Worm (Caenorhabditis elegans) whole organism, early embryonic: ENCODE data around the gene trpp-4.
"Not testable (repeated sequence)": the region's sequence is repeated elsewhere in the genome, so short reads cannot be mapped to it uniquely, and the experiment has no call there.

Experiments used
- ama-1 ChIP-seq: fragments of 150-350 bp; optimal IDR thresholded peaks from 2 replicates; lab custom pipeline; 2014
- ceh-13 ChIP-seq: fragments of 200-800 bp; sonication (Bioruptor generic); optimal IDR thresholded peaks from 2 replicates; lab custom pipeline; 2018; ENCODE audit warnings: mild to moderate bottlenecking, missing genetic modification characterization, missing compliant biosample characterization

- not testable (repeated sequence) for TF ChIP-seq ama-1 (lab: Kevin White, UChicago); ceh-13 (GFP tag; lab: Kevin White, UChicago)
Observed at ce11 chrV:9379808-9380207, 20.3 kb upstream of the trpp-4 start, which contains the start of gene E02C12.11.
